Fruit fly (Drosophila melanogaster) whole organism, embryonic: ENCODE data around the gene lbl.

Experiments used
- Bdp1 ChIP-seq: fragments of 200-800 bp; sonication (Bioruptor generic); optimal IDR thresholded peaks from 3 replicates; lab custom pipeline; 2016; ENCODE audit warnings: missing biosample characterization, missing genetic modification characterization
- Bteb2 ChIP-seq: fragments of 200-800 bp; sonication (Bioruptor generic); optimal IDR thresholded peaks from 2 replicates; lab custom pipeline; 2016; ENCODE audit warnings: missing biosample characterization, missing genetic modification characterization
- CG10543 ChIP-seq: fragments of 200-800 bp; sonication (Bioruptor generic); optimal IDR thresholded peaks from 3 replicates; lab custom pipeline; 2017; ENCODE audit warnings: missing biosample characterization, mild to moderate bottlenecking, missing genetic modification characterization, moderate library complexity
- CG13123 ChIP-seq: fragments of 200-800 bp; sonication (Bioruptor generic); optimal IDR thresholded peaks from 2 replicates; lab custom pipeline; 2016; ENCODE audit warnings: missing biosample characterization, missing genetic modification characterization
- CG16779 ChIP-seq: fragments of 200-800 bp; sonication (Bioruptor generic); IDR thresholded peaks from 2 replicates; pipeline ENCODE4 v1.3.6; 2022; ENCODE audit warnings: missing biosample characterization, missing genetic modification characterization
- CG18764 ChIP-seq: fragments of 200-800 bp; sonication (Bioruptor generic); optimal IDR thresholded peaks from 3 replicates; lab custom pipeline; 2016; ENCODE audit warnings: missing biosample characterization, missing genetic modification characterization
- CG2199 ChIP-seq: fragments of 200-800 bp; sonication (Bioruptor generic); IDR thresholded peaks from 3 replicates; pipeline ENCODE4 v1.3.6; 2022; ENCODE audit warnings: missing biosample characterization, missing genetic modification characterization
- CG2202 ChIP-seq: fragments of 200-800 bp; sonication (Bioruptor generic); optimal IDR thresholded peaks from 2 replicates; lab custom pipeline; 2018; ENCODE audit warnings: missing biosample characterization, mild to moderate bottlenecking, missing genetic modification characterization
- CG30020 ChIP-seq: fragments of 200-800 bp; optimal IDR thresholded peaks from 2 replicates; lab custom pipeline; 2019; ENCODE audit warnings: missing biosample characterization, mild to moderate bottlenecking, missing genetic modification characterization, moderate library complexity
- CG31365 ChIP-seq: fragments of 200-800 bp; sonication (Bioruptor generic); optimal IDR thresholded peaks from 2 replicates; lab custom pipeline; 2018; ENCODE audit warnings: missing biosample characterization, mild to moderate bottlenecking, missing genetic modification characterization
- CG43689 ChIP-seq: fragments of 200-800 bp; sonication (Bioruptor generic); IDR thresholded peaks from 2 replicates; pipeline ENCODE4 v1.3.6; 2022; ENCODE audit warnings: missing biosample characterization, missing genetic modification characterization
- CG4707 ChIP-seq: fragments of 200-800 bp; sonication (Bioruptor generic); optimal IDR thresholded peaks from 2 replicates; lab custom pipeline; 2018; ENCODE audit warnings: missing biosample characterization, mild to moderate bottlenecking, missing genetic modification characterization, moderate library complexity
- CG6813 ChIP-seq: fragments of 200-800 bp; sonication (Bioruptor generic); optimal IDR thresholded peaks from 2 replicates; lab custom pipeline; 2017; ENCODE audit warnings: missing biosample characterization, missing genetic modification characterization, mild to moderate bottlenecking, moderate library complexity, missing genetic modification reagents
- CG7357 ChIP-seq: fragments of 200-800 bp; sonication (Bioruptor generic); IDR thresholded peaks from 3 replicates; pipeline ENCODE4 v1.3.6; 2022; ENCODE audit warnings: missing biosample characterization, missing genetic modification characterization
- CG8359 ChIP-seq: fragments of 200-800 bp; sonication (Bioruptor generic); optimal IDR thresholded peaks from 2 replicates; lab custom pipeline; 2017; ENCODE audit warnings: missing biosample characterization, mild to moderate bottlenecking, missing genetic modification characterization, borderline replicate concordance
- CG8924 ChIP-seq: fragments of 200-800 bp; optimal IDR thresholded peaks from 3 replicates; lab custom pipeline; 2019; ENCODE audit warnings: missing biosample characterization, mild to moderate bottlenecking, missing genetic modification characterization, moderate library complexity
- CG9215 ChIP-seq: fragments of 200-800 bp; sonication (Bioruptor generic); IDR thresholded peaks from 2 replicates; pipeline ENCODE4 v1.3.6; 2022; ENCODE audit warnings: missing biosample characterization, missing genetic modification characterization
- CoRest ChIP-seq: fragments of 200-800 bp; sonication (Bioruptor generic); optimal IDR thresholded peaks from 3 replicates; lab custom pipeline; 2018; ENCODE audit warnings: missing biosample characterization, mild to moderate bottlenecking, missing genetic modification characterization, moderate library complexity
- CrebB ChIP-seq: fragments of 200-800 bp; sonication (Bioruptor generic); optimal IDR thresholded peaks from 3 replicates; lab custom pipeline; 2018; ENCODE audit warnings: missing biosample characterization, mild to moderate bottlenecking, missing genetic modification characterization
- Dfd ChIP-seq, 2 experiments: fragments of >200 bp; optimal IDR thresholded peaks; 2 replicates each; lab custom pipeline; 2017; ENCODE audit warnings: missing biosample characterization in 2 of 2, missing genetic modification characterization in 2 of 2
- Gug ChIP-seq: fragments of 200-800 bp; sonication (Bioruptor generic); IDR thresholded peaks from 4 replicates; pipeline ENCODE4 v1.3.6; 2022; ENCODE audit warnings: missing biosample characterization, missing genetic modification characterization
- HHEX ChIP-seq: fragments of 200-800 bp; sonication (Bioruptor generic); optimal IDR thresholded peaks from 3 replicates; lab custom pipeline; 2017; ENCODE audit warnings: missing biosample characterization, mild to moderate bottlenecking, missing genetic modification characterization, missing genetic modification reagents
- Hmx ChIP-seq: fragments of 200-800 bp; sonication (Bioruptor generic); optimal IDR thresholded peaks from 2 replicates; lab custom pipeline; 2016; ENCODE audit warnings: missing biosample characterization, missing genetic modification characterization
- Hr78 ChIP-seq, 2 experiments: fragments of 200-800 bp in 1 of 2; fragments of >200 bp in 1 of 2; sonication (Bioruptor generic) in 1 of 2; optimal IDR thresholded peaks; 2 replicates each; lab custom pipeline; 2017 to 2019; ENCODE audit warnings: missing biosample characterization in 2 of 2, missing genetic modification characterization in 2 of 2, mild to moderate bottlenecking in 1 of 2, moderate library complexity in 1 of 2
- Mes4 ChIP-seq: fragments of 200-800 bp; sonication (Bioruptor generic); optimal IDR thresholded peaks from 2 replicates; lab custom pipeline; 2016; ENCODE audit warnings: missing biosample characterization, missing genetic modification characterization
- Mrtf ChIP-seq: fragments of 200-800 bp; sonication (Bioruptor generic); IDR thresholded peaks from 3 replicates; pipeline ENCODE4 v1.3.6; 2022; ENCODE audit warnings: missing biosample characterization, missing genetic modification characterization
- Nf-YA ChIP-seq: fragments of 200-800 bp; sonication (Bioruptor generic); IDR thresholded peaks from 2 replicates; pipeline ENCODE4 v1.3.6; 2022; ENCODE audit warnings: missing biosample characterization, missing genetic modification characterization
- Sox100B ChIP-seq: fragments of 200-800 bp; sonication (Bioruptor generic); optimal IDR thresholded peaks from 3 replicates; lab custom pipeline; 2018; ENCODE audit warnings: missing biosample characterization, mild to moderate bottlenecking, missing genetic modification characterization
- Sry-β ChIP-seq: fragments of 200-800 bp; sonication (Bioruptor generic); optimal IDR thresholded peaks from 2 replicates; lab custom pipeline; 2018; ENCODE audit warnings: missing biosample characterization, mild to moderate bottlenecking, missing genetic modification characterization, moderate library complexity
- ap ChIP-seq: fragments of 200-800 bp; sonication (Bioruptor generic); IDR thresholded peaks from 2 replicates; pipeline ENCODE4 v1.3.6; 2022; ENCODE audit warnings: missing biosample characterization, missing genetic modification characterization
- btn ChIP-seq: fragments of 200-800 bp; sonication (Bioruptor generic); optimal IDR thresholded peaks from 2 replicates; lab custom pipeline; 2016; ENCODE audit warnings: missing biosample characterization, missing genetic modification characterization
- crol ChIP-seq: fragments of 200-800 bp; sonication (Bioruptor generic); IDR thresholded peaks from 2 replicates; pipeline ENCODE4 v1.3.6; 2022; ENCODE audit warnings: missing biosample characterization, missing genetic modification characterization
- exex ChIP-seq: fragments of 200-800 bp; sonication (Bioruptor generic); optimal IDR thresholded peaks from 4 replicates; lab custom pipeline; 2018; ENCODE audit warnings: missing biosample characterization, mild to moderate bottlenecking, missing genetic modification characterization, moderate library complexity
- grau ChIP-seq: fragments of 200-800 bp; optimal IDR thresholded peaks from 3 replicates; lab custom pipeline; 2019; ENCODE audit warnings: missing biosample characterization, mild to moderate bottlenecking, missing genetic modification characterization, moderate library complexity
- h ChIP-seq: fragments of >200 bp; optimal IDR thresholded peaks from 2 replicates; lab custom pipeline; 2017
- her ChIP-seq: fragments of 200-800 bp; sonication (Bioruptor generic); optimal IDR thresholded peaks from 2 replicates; lab custom pipeline; 2016; ENCODE audit warnings: missing biosample characterization, missing genetic modification characterization
- jigr1 ChIP-seq: fragments of 200-800 bp; sonication (Bioruptor generic); IDR thresholded peaks from 3 replicates; pipeline ENCODE4 v1.3.6; 2022; ENCODE audit warnings: missing biosample characterization, missing genetic modification characterization
- maf-S ChIP-seq: fragments of 200-800 bp; sonication (Bioruptor generic); optimal IDR thresholded peaks from 2 replicates; lab custom pipeline; 2016; ENCODE audit warnings: missing biosample characterization, missing genetic modification characterization
- mirr ChIP-seq: fragments of 200-800 bp; sonication (Bioruptor generic); optimal IDR thresholded peaks from 3 replicates; lab custom pipeline; 2018; ENCODE audit warnings: missing biosample characterization, mild to moderate bottlenecking, missing genetic modification characterization
- nerfin-2 ChIP-seq: fragments of 200-800 bp; sonication (Bioruptor generic); IDR thresholded peaks from 2 replicates; pipeline ENCODE4 v1.3.6; 2022; ENCODE audit warnings: missing biosample characterization, missing genetic modification characterization; ENCODE audit not compliant: partially characterized antibody
- prd ChIP-seq, 3 experiments: fragments of >200 bp in 2 of 3; fragments of 200-800 bp in 1 of 3; sonication (Bioruptor generic) in 1 of 3; optimal IDR thresholded peaks in 2 of 3; IDR thresholded peaks in 1 of 3; 2 replicates in 2 of 3; 3 replicates in 1 of 3; pipeline versions ENCODE4 v1.3.6 to Lab custom; 2017 to 2022; ENCODE audit warnings: missing biosample characterization in 1 of 3, missing genetic modification characterization in 1 of 3
- psq ChIP-seq: fragments of 200-800 bp; sonication (Bioruptor generic); optimal IDR thresholded peaks from 2 replicates; lab custom pipeline; 2017; ENCODE audit warnings: missing biosample characterization, missing genetic modification characterization
- repo ChIP-seq: fragments of 200-800 bp; sonication (Bioruptor generic); optimal IDR thresholded peaks from 2 replicates; lab custom pipeline; 2016; ENCODE audit warnings: missing biosample characterization, missing genetic modification characterization
- schlank ChIP-seq: fragments of 200-800 bp; sonication (Bioruptor generic); optimal IDR thresholded peaks from 2 replicates; lab custom pipeline; 2018; ENCODE audit warnings: missing biosample characterization, mild to moderate bottlenecking, missing genetic modification characterization
- sob ChIP-seq: fragments of 200-800 bp; sonication (Bioruptor generic); IDR thresholded peaks from 2 replicates; pipeline ENCODE4 v1.3.6; 2022; ENCODE audit warnings: missing biosample characterization, missing genetic modification characterization
- tap ChIP-seq: fragments of 200-800 bp; optimal IDR thresholded peaks from 3 replicates; lab custom pipeline; 2019; ENCODE audit warnings: missing biosample characterization, mild to moderate bottlenecking, missing genetic modification characterization, moderate library complexity
- vnd ChIP-seq: fragments of 200-800 bp; sonication (Bioruptor generic); IDR thresholded peaks from 3 replicates; pipeline ENCODE4 v1.3.6; 2022; ENCODE audit warnings: missing biosample characterization, missing genetic modification characterization; ENCODE audit not compliant: partially characterized antibody
- vvl ChIP-seq: fragments of 200-800 bp; sonication (Bioruptor generic); IDR thresholded peaks from 2 replicates; pipeline ENCODE4 v1.3.6; 2022; ENCODE audit warnings: missing biosample characterization, missing genetic modification characterization
- zen2 ChIP-seq: fragments of 200-800 bp; sonication (Bioruptor generic); IDR thresholded peaks from 3 replicates; pipeline ENCODE4 v1.3.6; 2022; ENCODE audit warnings: missing biosample characterization, missing genetic modification characterization; ENCODE audit not compliant: partially characterized antibody

The lbl gene

dm6 chr3R:21373403-21374326 is 60.3 kb downstream of the lbl start (continued):
- TF ChIP-seq exex (tag; lab: Kevin White, UChicago): no peak
- TF ChIP-seq Sry-β (GFP tag; lab: Kevin White, UChicago): no peak
- TF ChIP-seq maf-S (GFP tag; lab: Kevin White, UChicago): no peak
- no peak for TF ChIP-seq Hr78 (GFP tag; optimal IDR thresholded peaks at IDR 0.05; lab: Kevin White, UChicago)
- TF ChIP-seq sob (GFP tag; lab: Robert Waterston, UW): peak; percentile 61
- TF ChIP-seq CG10543 (GFP tag; lab: Kevin White, UChicago): peak; percentile 79
- no peak for TF ChIP-seq Dfd (GFP tag; optimal IDR thresholded peaks at IDR 0.05; lab: Kevin White, UChicago)
- no peak for TF ChIP-seq her (GFP tag; lab: Kevin White, UChicago)
- no peak for TF ChIP-seq btn (GFP tag; lab: Kevin White, UChicago)
- peak; percentile 28 for TF ChIP-seq schlank (tag; lab: Kevin White, UChicago)
- TF ChIP-seq Mes4: no peak
- TF ChIP-seq CG8359 (GFP tag; lab: Kevin White, UChicago): no peak
- TF ChIP-seq nerfin-2 (GFP tag; lab: Robert Waterston, UW): no peak
- no peak for TF ChIP-seq CG4707 (GFP tag; lab: Kevin White, UChicago)
- TF ChIP-seq CG18764 (GFP tag; lab: Kevin White, UChicago): no peak
- TF ChIP-seq CG13123 (GFP tag; lab: Kevin White, UChicago): no peak
- peak; percentile 59 for TF ChIP-seq grau (tag; lab: Kevin White, UChicago)
- no peak for TF ChIP-seq h
- TF ChIP-seq crol (GFP tag; lab: Robert Waterston, UW): no peak
- TF ChIP-seq CG16779 (GFP tag; lab: Robert Waterston, UW): no peak
- TF ChIP-seq ap (GFP tag; lab: Robert Waterston, UW): no peak
- peak; percentile 32 for TF ChIP-seq CG8924 (tag; lab: Kevin White, UChicago)
- TF ChIP-seq Sox100B: no peak
- TF ChIP-seq CG6813 (GFP tag; lab: Kevin White, UChicago): no peak
- TF ChIP-seq psq (GFP tag; lab: Kevin White, UChicago): no peak
- no peak for TF ChIP-seq repo (GFP tag; lab: Kevin White, UChicago)
- 0 out of 2 replicates have a peak, but pooled peaks have one; percentile 4 for TF ChIP-seq CG43689
- peak; percentile 52 for TF ChIP-seq mirr (GFP tag; lab: Kevin White, UChicago)
- TF ChIP-seq CG31365 (tag; lab: Kevin White, UChicago): no peak
- TF ChIP-seq CG7357 (GFP tag; lab: Robert Waterston, UW): no peak
- TF ChIP-seq Bteb2 (GFP tag; lab: Kevin White, UChicago): no peak
- TF ChIP-seq Hmx (GFP tag; lab: Kevin White, UChicago): no peak
- no peak for TF ChIP-seq CG2202
- peak; percentile 7 for TF ChIP-seq HHEX (GFP tag; lab: Kevin White, UChicago)
- TF ChIP-seq vnd (GFP tag; lab: Robert Waterston, UW): no peak
- no peak for TF ChIP-seq zen2 (GFP tag; lab: Robert Waterston, UW)
- TF ChIP-seq Gug (GFP tag; lab: Robert Waterston, UW): no peak
- no peak for TF ChIP-seq Bdp1 (GFP tag; lab: Kevin White, UChicago)
- TF ChIP-seq prd (optimal IDR thresholded peaks at IDR 0.05; lab: Kevin White, UChicago): no peak
- no peak for TF ChIP-seq prd (GFP tag; IDR thresholded peaks at IDR 0.05; lab: Robert Waterston, UW)
- TF ChIP-seq CoRest: no peak
- TF ChIP-seq CG9215 (GFP tag; lab: Robert Waterston, UW): no peak
- TF ChIP-seq CG30020: peak; percentile 59
- TF ChIP-seq CrebB (tag; lab: Kevin White, UChicago): no peak
- no peak for TF ChIP-seq tap (tag; lab: Kevin White, UChicago)
- TF ChIP-seq jigr1 (GFP tag; lab: Robert Waterston, UW): peak; percentile 32; the same call in 1 of the 3 replicates
- TF ChIP-seq Mrtf (GFP tag; lab: Robert Waterston, UW): no peak
- peak; percentile 86 for TF ChIP-seq vvl (GFP tag; lab: Robert Waterston, UW)
- TF ChIP-seq Nf-YA (GFP tag; lab: Robert Waterston, UW): no peak
- TF ChIP-seq CG2199 (GFP tag; lab: Robert Waterston, UW): peak; percentile 92
